Fruit fly (Drosophila melanogaster): Measurements from ENCODE around the gene CG33181.

- TF ChIP-seq Sox14 (GFP tag; optimal IDR thresholded peaks at IDR 0.05), result no peak
- TF ChIP-seq Eip93F (GFP tag; optimal IDR thresholded peaks at IDR 0.05), result no peak
- peak; percentile 52 for TF ChIP-seq Lpt (GFP tag; optimal IDR thresholded peaks at IDR 0.05)
- TF ChIP-seq Blimp-1 (GFP tag; optimal IDR thresholded peaks at IDR 0.05), result no peak
- no peak for TF ChIP-seq net (GFP tag; optimal IDR thresholded peaks at IDR 0.05)
- no peak for TF ChIP-seq spab (GFP tag; optimal IDR thresholded peaks at IDR 0.05)
- no peak for TF ChIP-seq CG31627 (GFP tag; optimal IDR thresholded peaks at IDR 0.05)
- no peak for TF ChIP-seq lz (GFP tag; optimal IDR thresholded peaks at IDR 0.05)
- TF ChIP-seq CG8119 (GFP tag; IDR thresholded peaks at IDR 0.05), result peak; percentile 71
- no peak for TF ChIP-seq pdm3 (GFP tag; optimal IDR thresholded peaks at IDR 0.05)
Measured at dm6 chrX:8521492-8521891, 32.3 kb downstream of the CG33181 start.

Measured in whole organism, prepupa.